Worm (Caenorhabditis elegans): ENCODE data around the gene marc-1.

- TF ChIP-seq snpc-4 (GFP tag; optimal IDR thresholded peaks at IDR 0.05) (no peak), snpc-4 (tag; optimal IDR thresholded peaks at IDR 0.05) (no peak), sea-2 (GFP tag; IDR thresholded peaks at IDR 0.05) (no peak), ceh-58 (GFP tag; IDR thresholded peaks at IDR 0.05) (no peak), bed-1 (GFP tag; IDR thresholded peaks at IDR 0.05) (no peak), ama-1 (optimal IDR thresholded peaks at IDR 0.05) (no peak), ama-1 (GFP tag; optimal IDR thresholded peaks at IDR 0.05) (no peak), egrh-3 (GFP tag; IDR thresholded peaks at IDR 0.05) (no peak), nfya-1 (tag; optimal IDR thresholded peaks at IDR 0.05; ENCODE audit: borderline replicate concordance, insufficient read depth) (no peak), madf-6 (GFP tag; IDR thresholded peaks at IDR 0.05) (no peak), mxl-1 (tag; optimal IDR thresholded peaks at IDR 0.05) (no peak), cebp-2 (GFP tag; IDR thresholded peaks at IDR 0.05) (no peak), him-1 (tag; optimal IDR thresholded peaks at IDR 0.05) (no peak), repo-1 (tag; optimal IDR thresholded peaks at IDR 0.05) (no peak), lin-26 (GFP tag; IDR thresholded peaks at IDR 0.05) (no peak)
These were observed 2.2 kb upstream of the marc-1 start, which contains the start of gene aqp-4 for ce11 chrV:9737287-9737686.

Measured in whole organism, young adult.